Fruit fly (Drosophila melanogaster) whole organism, prepupa: ENCODE measurements around the gene CG13837.

Experiments used
- Blimp-1 ChIP-seq: fragments of 200-800 bp; sonication (Bioruptor generic); optimal IDR thresholded peaks from 3 replicates; lab custom pipeline; 2017; ENCODE audit warnings: missing biosample characterization, missing genetic modification characterization, mild to moderate bottlenecking, moderate library complexity, missing genetic modification reagents
- CG10631 ChIP-seq: fragments of 200-800 bp; sonication (Bioruptor generic); optimal IDR thresholded peaks from 2 replicates; lab custom pipeline; 2016; ENCODE audit warnings: missing biosample characterization, missing genetic modification characterization
- CG10669 ChIP-seq: fragments of 200-800 bp; sonication (Bioruptor generic); optimal IDR thresholded peaks from 3 replicates; lab custom pipeline; 2018; ENCODE audit warnings: missing biosample characterization, mild to moderate bottlenecking, missing genetic modification characterization, moderate library complexity
- CG11902 ChIP-seq: fragments of 200-800 bp; sonication (Bioruptor generic); optimal IDR thresholded peaks from 3 replicates; lab custom pipeline; 2016; ENCODE audit warnings: missing biosample characterization, missing genetic modification characterization
- CG1621 ChIP-seq: fragments of 200-800 bp; sonication (Bioruptor generic); optimal IDR thresholded peaks from 3 replicates; lab custom pipeline; 2018; ENCODE audit warnings: missing biosample characterization, mild to moderate bottlenecking, missing genetic modification characterization
- CG16779 ChIP-seq: fragments of 200-800 bp; sonication (Bioruptor generic); optimal IDR thresholded peaks from 3 replicates; lab custom pipeline; 2017; ENCODE audit warnings: missing biosample characterization, mild to moderate bottlenecking, missing genetic modification characterization
- CG3032 ChIP-seq: fragments of 200-800 bp; optimal IDR thresholded peaks from 2 replicates; lab custom pipeline; 2019; ENCODE audit warnings: missing biosample characterization, mild to moderate bottlenecking, missing genetic modification characterization, moderate library complexity
- CG3919 ChIP-seq: fragments of 200-800 bp; sonication (Bioruptor generic); optimal IDR thresholded peaks from 3 replicates; lab custom pipeline; 2016; ENCODE audit warnings: missing biosample characterization, missing genetic modification characterization
- CG6163 ChIP-seq: fragments of 200-800 bp; sonication (Bioruptor generic); IDR thresholded peaks from 3 replicates; pipeline ENCODE4 v1.3.6; 2022; ENCODE audit warnings: missing biosample characterization, missing genetic modification characterization
- CG7368 ChIP-seq: fragments of 200-800 bp; sonication (Bioruptor generic); optimal IDR thresholded peaks from 3 replicates; lab custom pipeline; 2016; ENCODE audit warnings: missing biosample characterization, missing genetic modification characterization
- CG8119 ChIP-seq: fragments of 200-800 bp; sonication (Bioruptor generic); IDR thresholded peaks from 3 replicates; pipeline ENCODE4 v1.3.6; 2022; ENCODE audit warnings: missing biosample characterization, missing genetic modification characterization
- CG8319 ChIP-seq: fragments of 200-800 bp; sonication (Bioruptor generic); optimal IDR thresholded peaks from 3 replicates; lab custom pipeline; 2016; ENCODE audit warnings: missing biosample characterization, missing genetic modification characterization
- CG8632 ChIP-seq: fragments of 200-800 bp; sonication (Bioruptor generic); optimal IDR thresholded peaks from 3 replicates; lab custom pipeline; 2016; ENCODE audit warnings: missing biosample characterization, missing genetic modification characterization
- CG9139 ChIP-seq: fragments of 200-800 bp; sonication (Bioruptor generic); optimal IDR thresholded peaks from 3 replicates; lab custom pipeline; 2017; ENCODE audit warnings: missing biosample characterization, mild to moderate bottlenecking, missing genetic modification characterization
- Eip75B ChIP-seq: fragments of 200-800 bp; sonication (Bioruptor generic); optimal IDR thresholded peaks from 3 replicates; lab custom pipeline; 2016; ENCODE audit warnings: missing biosample characterization, missing genetic modification characterization
- Eip78C ChIP-seq: fragments of 200-800 bp; sonication (Bioruptor generic); peaks from one replicate; lab custom pipeline; 2016; ENCODE audit warnings: missing biosample characterization, missing genetic modification characterization
- Eip93F ChIP-seq: fragments of 200-800 bp; sonication (Bioruptor generic); optimal IDR thresholded peaks from 2 replicates; lab custom pipeline; 2016; ENCODE audit warnings: missing biosample characterization, mild to moderate bottlenecking, missing genetic modification characterization
- Ets21C ChIP-seq: fragments of 200-800 bp; sonication (Bioruptor generic); optimal IDR thresholded peaks from 3 replicates; lab custom pipeline; 2016; ENCODE audit warnings: missing biosample characterization, missing genetic modification characterization
- Ets96B ChIP-seq: fragments of 200-800 bp; optimal IDR thresholded peaks from 2 replicates; lab custom pipeline; 2019; ENCODE audit warnings: missing biosample characterization, mild to moderate bottlenecking, missing genetic modification characterization, moderate library complexity
- Hr39 ChIP-seq: fragments of 200-800 bp; sonication (Bioruptor generic); optimal IDR thresholded peaks from 2 replicates; lab custom pipeline; 2016; ENCODE audit warnings: missing biosample characterization, missing genetic modification characterization
- Hr4 ChIP-seq: fragments of 200-800 bp; sonication (Bioruptor generic); optimal IDR thresholded peaks from 3 replicates; lab custom pipeline; 2016; ENCODE audit warnings: missing biosample characterization, missing genetic modification characterization
- Lpt ChIP-seq: fragments of 200-800 bp; sonication (Bioruptor generic); optimal IDR thresholded peaks from 3 replicates; lab custom pipeline; 2016; ENCODE audit warnings: missing biosample characterization, missing genetic modification characterization
- Met ChIP-seq: fragments of 200-800 bp; sonication (Bioruptor generic); optimal IDR thresholded peaks from 3 replicates; lab custom pipeline; 2016; ENCODE audit warnings: missing biosample characterization, missing genetic modification characterization
- Smox ChIP-seq: fragments of 200-800 bp; sonication (Bioruptor generic); optimal IDR thresholded peaks from 3 replicates; lab custom pipeline; 2016; ENCODE audit warnings: missing biosample characterization, missing genetic modification characterization
- Sox102F ChIP-seq: fragments of 200-800 bp; sonication (Bioruptor generic); optimal IDR thresholded peaks from 2 replicates; lab custom pipeline; 2016; ENCODE audit warnings: missing biosample characterization, mild to moderate bottlenecking, missing genetic modification characterization
- Sox14 ChIP-seq: fragments of 200-800 bp; sonication (Bioruptor generic); optimal IDR thresholded peaks from 3 replicates; lab custom pipeline; 2016; ENCODE audit warnings: missing biosample characterization, missing genetic modification characterization
- Sox15 ChIP-seq: fragments of 200-800 bp; sonication (Bioruptor generic); optimal IDR thresholded peaks from 3 replicates; lab custom pipeline; 2016; ENCODE audit warnings: missing biosample characterization, missing genetic modification characterization
- achi ChIP-seq: fragments of 200-800 bp; sonication (Bioruptor generic); optimal IDR thresholded peaks from 3 replicates; lab custom pipeline; 2016; ENCODE audit warnings: missing biosample characterization, missing genetic modification characterization
- acj6 ChIP-seq: fragments of 200-800 bp; sonication (Bioruptor generic); optimal IDR thresholded peaks from 3 replicates; lab custom pipeline; 2016; ENCODE audit warnings: missing biosample characterization, missing genetic modification characterization
- dac ChIP-seq: fragments of 200-800 bp; sonication (Bioruptor generic); optimal IDR thresholded peaks from 2 replicates; lab custom pipeline; 2017; ENCODE audit warnings: missing biosample characterization, mild to moderate bottlenecking, missing genetic modification characterization
- dsx ChIP-seq: fragments of 200-800 bp; optimal IDR thresholded peaks from 3 replicates; lab custom pipeline; 2019; ENCODE audit warnings: missing biosample characterization, mild to moderate bottlenecking, missing genetic modification characterization, moderate library complexity; ENCODE audit not compliant: poor library complexity, severe bottlenecking
- eg ChIP-seq: fragments of 200-800 bp; sonication (Bioruptor generic); IDR thresholded peaks from 3 replicates; pipeline ENCODE4 v1.3.6; 2022; ENCODE audit warnings: missing biosample characterization, missing genetic modification characterization
- esn ChIP-seq: fragments of 200-800 bp; sonication (Bioruptor generic); optimal IDR thresholded peaks from 2 replicates; lab custom pipeline; 2016; ENCODE audit warnings: missing biosample characterization, mild to moderate bottlenecking, missing genetic modification characterization, moderate library complexity
- fd59A ChIP-seq: fragments of 200-800 bp; sonication (Bioruptor generic); optimal IDR thresholded peaks from 2 replicates; lab custom pipeline; 2017; ENCODE audit warnings: missing biosample characterization, mild to moderate bottlenecking, missing genetic modification characterization, missing genetic modification reagents
- fkh ChIP-seq: fragments of 200-800 bp; sonication (Bioruptor generic); optimal IDR thresholded peaks from 3 replicates; lab custom pipeline; 2017; ENCODE audit warnings: missing biosample characterization, mild to moderate bottlenecking, missing genetic modification characterization, moderate library complexity
- lz ChIP-seq: fragments of 200-800 bp; sonication (Bioruptor generic); optimal IDR thresholded peaks from 3 replicates; lab custom pipeline; 2016; ENCODE audit warnings: missing biosample characterization, missing genetic modification characterization
- net ChIP-seq: fragments of 200-800 bp; sonication (Bioruptor generic); optimal IDR thresholded peaks from 3 replicates; lab custom pipeline; 2016; ENCODE audit warnings: missing biosample characterization, missing genetic modification characterization
- pdm3 ChIP-seq: fragments of 200-800 bp; sonication (Bioruptor generic); optimal IDR thresholded peaks from 3 replicates; lab custom pipeline; 2016; ENCODE audit warnings: missing biosample characterization, missing genetic modification characterization
- salr ChIP-seq, 2 experiments: fragments of 200-800 bp; sonication (Bioruptor generic); optimal IDR thresholded peaks; 3 replicates each; lab custom pipeline; 2016 to 2018; ENCODE audit warnings: missing biosample characterization in 2 of 2, missing genetic modification characterization in 2 of 2, mild to moderate bottlenecking in 1 of 2
- spab ChIP-seq: fragments of 200-800 bp; sonication (Bioruptor generic); optimal IDR thresholded peaks from 2 replicates; lab custom pipeline; 2017; ENCODE audit warnings: missing biosample characterization, mild to moderate bottlenecking, missing genetic modification characterization, missing genetic modification reagents
- ss ChIP-seq, 2 experiments: fragments of 200-800 bp; sonication (Bioruptor generic); optimal IDR thresholded peaks; 2 replicates in 1 of 2; 3 replicates in 1 of 2; lab custom pipeline; 2017 to 2018; ENCODE audit warnings: mild to moderate bottlenecking in 2 of 2, missing biosample characterization in 2 of 2, missing genetic modification characterization in 2 of 2, moderate library complexity in 1 of 2
- topi ChIP-seq: fragments of 200-800 bp; sonication (Bioruptor generic); optimal IDR thresholded peaks from 3 replicates; lab custom pipeline; 2016; ENCODE audit warnings: missing biosample characterization, missing genetic modification characterization
- vri ChIP-seq: fragments of 200-800 bp; sonication (Bioruptor generic); optimal IDR thresholded peaks from 3 replicates; lab custom pipeline; 2016; ENCODE audit warnings: missing biosample characterization, mild to moderate bottlenecking, missing genetic modification characterization

CG13837 gene

DNA sequence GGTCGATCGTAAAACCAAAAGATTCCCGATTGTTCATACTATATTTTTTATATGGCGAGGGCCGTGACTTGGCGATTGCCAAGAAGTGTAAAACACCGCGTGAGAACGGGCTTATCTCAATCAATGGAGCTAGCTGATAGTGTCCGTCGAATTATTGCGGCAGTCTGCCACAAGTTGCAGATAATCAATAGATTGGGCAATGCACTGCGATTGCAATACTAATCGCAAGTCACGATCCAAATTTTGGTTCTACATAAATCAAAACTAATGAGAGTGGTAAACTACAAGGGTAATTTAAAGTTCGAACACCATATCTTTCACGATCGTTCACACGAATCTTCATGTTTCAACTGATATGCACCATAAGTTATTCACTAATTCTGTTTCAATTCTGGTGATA lies 13.0 kb downstream of the CG13837 start:
- TF ChIP-seq Sox14 (GFP tag; lab: Kevin White, UChicago) (no peak), CG6163 (GFP tag; lab: Robert Waterston, UW) (no peak), CG1621 (tag; lab: Kevin White, UChicago) (no peak), vri (GFP tag; lab: Kevin White, UChicago) (peak; percentile 7)

DNA sequence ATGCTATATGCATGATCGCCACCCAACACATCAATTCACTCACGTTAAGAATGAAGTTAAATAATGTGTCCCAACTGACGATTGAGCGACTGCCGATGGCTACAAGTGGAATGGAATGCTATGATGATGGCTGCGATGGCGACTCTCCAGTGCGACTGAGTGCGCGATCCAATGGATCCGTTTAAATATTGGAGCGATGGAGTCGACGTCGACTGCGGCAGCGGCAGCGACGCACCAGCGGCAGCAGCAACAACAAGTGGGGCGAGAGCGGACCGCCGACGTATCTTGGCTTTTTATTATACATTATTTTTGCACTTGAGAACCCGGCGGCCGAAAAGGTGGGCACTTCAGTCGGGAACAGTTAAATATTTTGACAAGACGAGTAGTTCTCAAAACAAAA lies 13.6 kb downstream of the CG13837 start:
- no peak for TF ChIP-seq CG3919 (GFP tag; lab: Kevin White, UChicago)

DNA sequence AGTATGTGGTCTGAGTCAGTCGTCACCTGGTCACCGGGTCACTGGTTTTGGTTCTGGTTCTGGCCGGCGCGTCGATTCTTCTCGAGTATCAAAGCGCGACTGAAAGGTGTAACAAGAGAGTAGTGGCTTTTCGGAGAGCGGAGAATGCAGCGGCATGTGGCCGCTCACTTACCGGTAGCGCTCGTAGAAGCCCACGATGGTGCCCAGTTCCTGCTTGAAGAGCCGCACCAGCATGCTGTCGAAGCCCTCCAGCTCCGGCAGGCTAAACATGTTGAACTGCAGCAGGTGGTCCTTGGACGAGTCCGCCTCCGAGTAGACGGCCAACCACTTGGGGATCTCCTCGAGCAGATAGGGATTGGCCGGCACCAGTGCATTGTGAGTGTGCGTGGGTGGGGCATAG lies 15.1 kb downstream of the CG13837 start, which contains the start of gene Ctns:
Ctns (minus strand) TSS at position 101 of the 400 bp plus-strand sequence.
- TF ChIP-seq CG10669 (no peak), topi (GFP tag; lab: Kevin White, UChicago) (no peak), CG8632 (no peak), Sox15 (GFP tag; lab: Kevin White, UChicago) (no peak), CG16779 (tag; lab: Kevin White, UChicago) (no peak), CG8119 (GFP tag; lab: Robert Waterston, UW) (no peak), CG9139 (GFP tag; lab: Kevin White, UChicago) (no peak), fkh (no peak), CG3032 (tag; lab: Kevin White, UChicago) (no peak), ss (GFP tag; optimal IDR thresholded peaks at IDR 0.05; lab: Kevin White, UChicago) (no peak), CG3919 (GFP tag; lab: Kevin White, UChicago) (no peak), fd59A (no peak), Hr4 (GFP tag; lab: Kevin White, UChicago) (no peak)

- TF ChIP-seq Eip93F (GFP tag; lab: Kevin White, UChicago) (no peak), CG16779 (tag; lab: Kevin White, UChicago) (no peak), Ets21C (GFP tag; lab: Kevin White, UChicago) (no peak), CG7368 (no peak), Eip75B (GFP tag; lab: Kevin White, UChicago) (no peak), achi (GFP tag; lab: Kevin White, UChicago) (no peak), pdm3 (GFP tag; lab: Kevin White, UChicago) (no peak)
Measured at dm6 chr3R:23060166-23060565, 16.4 kb downstream of the CG13837 start.

DNA sequence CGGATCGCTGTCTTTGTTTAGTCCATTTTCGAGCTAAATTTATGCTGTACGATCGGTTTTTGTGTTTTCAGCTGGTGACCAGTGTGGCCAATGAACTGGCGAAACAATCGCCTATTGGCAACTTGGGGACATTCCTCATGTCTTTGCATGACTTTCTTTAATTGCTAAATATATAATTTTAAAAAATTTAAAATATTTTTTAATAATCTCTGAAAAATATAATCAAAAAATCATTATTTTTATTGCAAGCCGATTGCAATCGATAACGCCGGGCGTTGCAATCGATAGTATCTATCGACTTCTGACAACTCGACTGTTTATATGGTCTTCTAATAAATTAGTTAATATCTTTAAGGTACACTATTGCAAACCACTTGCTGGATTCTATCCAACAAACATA lies 17.4 kb downstream of the CG13837 start, which contains the start of the genes sav and Ublcp1:
sav (minus strand) TSS at position 96 of the 400 bp plus-strand sequence.
Ublcp1 (plus strand) TSS at position 285 of the 400 bp plus-strand sequence.
- TF ChIP-seq CG8319 (GFP tag; lab: Kevin White, UChicago) = no peak
- no peak for TF ChIP-seq net (GFP tag; lab: Kevin White, UChicago)
- no peak for TF ChIP-seq Hr4 (GFP tag; lab: Kevin White, UChicago)
- TF ChIP-seq pdm3 (GFP tag; lab: Kevin White, UChicago) = no peak
- no peak for TF ChIP-seq Sox102F (GFP tag; lab: Kevin White, UChicago)
- TF ChIP-seq Sox15 (GFP tag; lab: Kevin White, UChicago) = no peak
- no peak for TF ChIP-seq salr (GFP tag; optimal IDR thresholded peaks at IDR 0.05; lab: Kevin White, UChicago)
- no peak for TF ChIP-seq fkh
- TF ChIP-seq Smox (GFP tag; lab: Kevin White, UChicago) = no peak
- no peak for TF ChIP-seq spab (GFP tag; lab: Kevin White, UChicago)
- no peak for TF ChIP-seq Eip78C (GFP tag; lab: Kevin White, UChicago)
- no peak for TF ChIP-seq CG3032 (tag; lab: Kevin White, UChicago)
- TF ChIP-seq Lpt (GFP tag; lab: Kevin White, UChicago) = no peak
- TF ChIP-seq achi (GFP tag; lab: Kevin White, UChicago) = peak; percentile 91
- TF ChIP-seq CG8632 = no peak
- TF ChIP-seq Hr39 (GFP tag; lab: Kevin White, UChicago) = no peak
- TF ChIP-seq CG8119 (GFP tag; lab: Robert Waterston, UW) = no peak
- no peak for TF ChIP-seq CG10631 (GFP tag; lab: Kevin White, UChicago)
- no peak for TF ChIP-seq CG1621 (tag; lab: Kevin White, UChicago)
- no peak for TF ChIP-seq lz (GFP tag; lab: Kevin White, UChicago)
- TF ChIP-seq Eip93F (GFP tag; lab: Kevin White, UChicago) = no peak
- TF ChIP-seq esn (GFP tag; lab: Kevin White, UChicago) = peak; percentile 47
- peak; percentile 35 for TF ChIP-seq Sox14 (GFP tag; lab: Kevin White, UChicago)
- no peak for TF ChIP-seq dac (GFP tag; lab: Kevin White, UChicago)
- peak; percentile 29 for TF ChIP-seq Ets96B
- TF ChIP-seq dsx (GFP tag; lab: Kevin White, UChicago) = no peak
- no peak for TF ChIP-seq Blimp-1 (GFP tag; lab: Kevin White, UChicago)
- TF ChIP-seq acj6 (GFP tag; lab: Kevin White, UChicago) = peak; percentile 17
- no peak for TF ChIP-seq Met (GFP tag; lab: Kevin White, UChicago)
- TF ChIP-seq eg (GFP tag; lab: Robert Waterston, UW) = no peak
- no peak for TF ChIP-seq CG11902 (GFP tag; lab: Kevin White, UChicago)
- no peak for TF ChIP-seq Ets21C (GFP tag; lab: Kevin White, UChicago)
